Fruit fly (Drosophila melanogaster) whole organism, larva: Measurements from ENCODE around the gene gce.

Experiments
- noc ChIP-seq: fragments of 200-800 bp; sonication (Bioruptor generic); optimal IDR thresholded peaks from 3 replicates; lab custom pipeline; 2019; ENCODE audit warnings: missing biosample characterization, mild to moderate bottlenecking, missing genetic modification characterization, moderate library complexity

Gene gce

DNA sequence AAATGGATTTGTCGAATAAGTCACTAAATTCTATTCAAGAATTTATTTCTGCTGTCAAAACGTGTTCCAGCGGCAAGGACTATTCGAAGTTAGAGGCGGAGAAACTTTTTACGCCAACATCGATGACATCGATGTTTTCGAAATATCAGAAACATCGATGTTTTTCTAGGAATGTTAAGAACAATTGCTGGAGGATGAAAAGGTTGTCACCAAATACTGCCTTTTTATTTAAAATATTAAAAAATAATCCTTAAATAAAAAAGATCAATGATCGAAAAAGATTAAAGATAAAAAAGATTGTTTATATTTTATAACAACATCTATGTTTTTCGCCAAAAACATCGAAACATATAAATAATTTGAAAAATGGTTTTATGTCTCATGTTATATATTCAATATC, 44.5 kb downstream of the gce start, which contains the start of gene CG9123:
CG9123 (minus strand) TSS at position 101 of the 400 bp plus-strand sequence.
- TF ChIP-seq noc (tag; lab: Kevin White, UChicago), result no peak

DNA sequence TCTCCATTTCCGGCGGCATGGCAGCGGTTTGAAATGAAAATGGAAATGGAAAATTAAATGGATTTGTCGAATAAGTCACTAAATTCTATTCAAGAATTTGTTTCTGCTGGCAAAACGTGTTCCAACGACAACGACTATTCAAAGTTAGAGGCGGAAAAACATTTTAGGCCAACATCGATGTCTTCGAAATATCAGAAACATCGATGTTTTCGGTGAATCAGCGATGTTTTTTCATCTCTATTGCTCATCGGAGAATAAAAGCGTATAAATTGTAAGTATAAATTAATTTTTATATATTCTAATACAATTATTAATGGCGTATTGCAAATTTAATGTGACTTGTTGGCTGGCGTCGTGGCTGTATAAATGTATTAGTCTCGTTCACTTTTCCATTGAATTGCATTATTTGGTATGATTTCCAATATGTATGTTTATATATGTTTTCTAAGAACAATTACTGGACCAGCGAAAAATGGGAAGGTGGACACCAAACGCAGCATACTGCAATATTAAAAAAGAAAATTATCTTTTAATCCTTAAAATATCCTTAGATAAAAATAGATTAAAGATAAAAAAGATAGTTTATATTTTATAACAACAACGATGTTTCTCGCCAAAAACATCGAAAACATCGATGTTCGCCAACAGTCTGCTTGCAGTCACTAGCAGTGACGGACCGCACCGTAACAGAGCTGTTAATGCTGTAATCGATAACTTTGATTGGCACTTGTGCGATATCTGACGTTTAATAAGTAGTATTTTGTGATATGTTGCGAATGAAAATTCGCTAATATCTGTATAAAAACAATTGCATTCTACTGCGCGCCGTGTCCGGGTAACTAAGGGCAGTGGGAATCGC, 47.1 kb downstream of the gce start, which contains the start of the genes CG12608 and Prp5:
CG12608 (minus strand) TSS at position 153 of the 859 bp plus-strand sequence.
Prp5 (plus strand) TSS at position 697 of the 859 bp plus-strand sequence.
- TF ChIP-seq noc (tag; lab: Kevin White, UChicago), result no peak

DNA sequence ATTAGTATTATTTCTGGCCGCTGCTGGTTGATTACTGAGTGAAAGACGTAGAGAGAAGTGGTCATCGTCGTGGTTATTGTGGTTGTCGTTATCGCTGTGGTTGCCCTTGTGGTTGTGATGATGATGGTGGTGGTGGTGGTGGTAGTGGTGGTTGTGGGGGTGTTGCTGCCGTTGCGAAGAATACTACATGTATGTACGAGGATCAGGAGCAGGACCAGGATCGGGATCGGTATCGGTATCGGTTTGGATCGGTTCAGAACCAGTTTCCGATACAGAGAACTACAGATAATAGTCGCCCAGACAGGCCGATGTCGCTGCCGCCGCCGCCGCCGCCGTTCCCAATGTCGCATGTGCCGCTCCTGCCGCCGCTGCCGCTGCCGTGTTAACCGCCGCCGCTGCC, 55.1 kb downstream of the gce start:
- no peak for TF ChIP-seq noc (tag; lab: Kevin White, UChicago)

DNA sequence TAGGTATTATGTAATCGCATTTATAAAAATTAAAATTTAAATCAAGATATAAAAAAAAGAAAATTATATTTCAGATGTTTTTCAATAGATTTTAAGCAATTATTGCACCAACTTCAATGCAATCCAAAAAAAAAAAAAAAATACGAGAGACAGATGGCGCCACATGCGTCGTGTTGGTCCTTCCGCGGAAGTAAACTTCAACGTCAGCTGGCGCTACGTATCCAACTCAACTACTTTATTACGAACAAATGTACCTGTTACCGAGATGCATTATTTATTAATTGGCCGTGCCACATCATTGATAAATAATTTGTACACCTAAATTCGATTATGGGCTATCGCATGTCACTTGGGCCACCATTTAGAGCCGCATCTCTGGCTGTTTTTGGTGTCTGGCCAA, 56.1 kb downstream of the gce start:
- no peak for TF ChIP-seq noc (tag; lab: Kevin White, UChicago)

DNA sequence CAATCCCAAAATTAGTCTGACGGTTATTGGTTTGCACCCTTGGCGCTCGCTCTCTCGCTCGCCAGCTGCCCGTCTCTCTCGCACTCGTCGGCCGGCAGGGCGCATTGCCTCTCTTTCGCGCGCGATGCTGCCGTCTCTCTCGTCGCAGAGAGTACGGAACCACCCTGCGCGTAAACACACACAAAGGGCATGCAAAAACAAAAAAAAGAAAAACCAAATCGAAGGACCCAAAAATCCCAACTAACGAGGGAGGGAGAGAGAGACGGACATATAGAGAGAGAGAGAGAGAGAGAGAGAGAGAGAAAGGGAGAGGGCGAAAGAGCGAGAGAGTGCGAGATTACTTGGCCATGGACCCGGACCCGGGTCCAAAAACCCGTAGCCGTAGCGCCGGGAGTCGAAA, 58.8 kb downstream of the gce start:
- no peak for TF ChIP-seq noc (tag; lab: Kevin White, UChicago)

DNA sequence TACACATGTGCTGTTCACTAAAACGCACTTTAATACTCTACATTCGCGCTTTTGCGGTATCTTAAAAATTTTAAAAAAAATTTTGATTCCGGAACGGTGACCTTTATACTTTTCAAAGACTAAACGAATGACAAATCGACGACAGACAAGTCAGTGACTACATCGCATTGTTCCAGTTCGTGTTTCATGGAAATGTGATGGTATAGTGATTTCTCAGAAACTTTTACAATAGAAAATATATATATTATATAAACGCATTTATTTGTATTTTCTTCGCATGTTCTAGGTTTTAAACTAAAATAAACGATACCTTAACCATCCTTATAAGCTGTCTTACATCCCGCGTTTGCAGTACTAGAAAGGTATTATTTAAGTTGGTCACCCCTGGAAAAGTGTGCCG, 63.4 kb downstream of the gce start, which contains the start of gene Pp1-13C:
Pp1-13C (minus strand) TSS at position 101 of the 400 bp plus-strand sequence.
- no peak for TF ChIP-seq noc (tag; lab: Kevin White, UChicago)

DNA sequence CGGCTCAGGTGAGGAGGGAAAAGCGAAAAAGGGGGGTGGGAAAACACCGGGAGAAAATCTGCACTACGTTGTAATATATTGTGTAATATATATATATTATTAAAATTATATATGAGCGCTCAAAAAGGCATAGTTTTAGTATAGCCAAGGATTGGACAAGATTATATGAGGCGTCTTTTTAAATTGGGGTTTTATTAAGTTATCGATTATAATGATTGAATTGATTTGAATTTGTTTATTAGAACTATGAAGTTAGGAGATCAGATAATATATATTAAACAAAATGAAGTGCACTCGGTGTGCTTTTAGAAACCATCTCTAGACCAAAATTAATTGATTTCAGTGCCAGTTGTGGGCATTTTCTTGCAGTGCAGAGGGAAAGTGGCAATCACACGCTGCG, 66.1 kb downstream of the gce start:
- no peak for TF ChIP-seq noc (tag; lab: Kevin White, UChicago)

DNA sequence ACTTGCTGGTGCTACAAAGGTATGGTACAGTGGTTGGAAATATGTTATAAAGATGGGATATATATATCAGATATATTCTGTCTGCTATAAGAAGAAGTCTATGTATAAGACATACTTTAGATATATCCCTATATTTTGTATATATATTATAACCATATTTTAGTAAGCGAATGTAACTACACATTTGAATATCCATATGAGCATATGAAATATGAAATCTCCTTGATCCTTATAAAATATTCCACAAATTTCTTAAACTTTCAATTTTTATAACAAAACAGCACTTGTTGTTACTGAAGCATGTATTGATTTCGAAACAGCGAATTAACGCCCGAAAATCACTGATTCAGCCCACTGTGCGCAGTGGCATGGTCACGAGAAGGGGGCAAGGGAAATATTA, 66.9 kb downstream of the gce start:
- TF ChIP-seq noc (tag; lab: Kevin White, UChicago), result no peak
